Fruit fly (Drosophila melanogaster) whole organism, wandering third instar larva: Measurements from ENCODE around the gene prd1.

ENCODE experiments used
- Dfd ChIP-seq: fragments of >200 bp; optimal IDR thresholded peaks from 2 replicates; lab custom pipeline; 2017; ENCODE audit warnings: missing biosample characterization, missing genetic modification characterization
- Hr83 ChIP-seq: fragments of 200-300 bp; sonication (Bioruptor generic); optimal IDR thresholded peaks from 2 replicates; lab custom pipeline; 2016; ENCODE audit warnings: missing biosample characterization, mild to moderate bottlenecking, missing genetic modification characterization, moderate library complexity; ENCODE audit not compliant: poor library complexity, severe bottlenecking
- Myc ChIP-seq: fragments of >200 bp; optimal IDR thresholded peaks from 2 replicates; lab custom pipeline; 2017
- N ChIP-seq: fragments of >200 bp; optimal IDR thresholded peaks from 2 replicates; lab custom pipeline; 2018; ENCODE audit warnings: missing biosample characterization, missing external identifiers, missing genetic modification characterization
- Rel ChIP-seq, 2 experiments: fragments of 200-800 bp; sonication (Bioruptor generic) in 1 of 2; optimal IDR thresholded peaks; 2 replicates in 1 of 2; 3 replicates in 1 of 2; lab custom pipeline; 2016 to 2019; ENCODE audit warnings: mild to moderate bottlenecking in 2 of 2, missing biosample characterization in 2 of 2, missing genetic modification characterization in 2 of 2, moderate library complexity in 1 of 2
- ey ChIP-seq: fragments of 200-800 bp; sonication (Bioruptor generic); optimal IDR thresholded peaks from 2 replicates; lab custom pipeline; 2016; ENCODE audit warnings: missing biosample characterization, missing genetic modification characterization
- foxo ChIP-seq, 2 experiments: fragments of 200-800 bp; sonication (Bioruptor generic); optimal IDR thresholded peaks; 2 replicates in 1 of 2; 3 replicates in 1 of 2; lab custom pipeline; 2016 to 2017; ENCODE audit warnings: missing biosample characterization in 2 of 2, missing genetic modification characterization in 2 of 2
- jim ChIP-seq: fragments of 175-275, 200-325 bp; sonication (Bioruptor generic); optimal IDR thresholded peaks from 2 replicates; lab custom pipeline; 2016; ENCODE audit warnings: missing biosample characterization, mild to moderate bottlenecking, missing genetic modification characterization
- psq ChIP-seq: fragments of 200-800 bp; sonication (Bioruptor generic); optimal IDR thresholded peaks from 3 replicates; lab custom pipeline; 2017; ENCODE audit warnings: missing biosample characterization, mild to moderate bottlenecking, missing genetic modification characterization, moderate library complexity
- rgr ChIP-seq: fragments of 200-800 bp; sonication (Bioruptor generic); optimal IDR thresholded peaks from 3 replicates; lab custom pipeline; 2016; ENCODE audit warnings: missing biosample characterization, mild to moderate bottlenecking, missing genetic modification characterization
- sage ChIP-seq: fragments of 200-800 bp; sonication (Bioruptor generic); optimal IDR thresholded peaks from 2 replicates; lab custom pipeline; 2016; ENCODE audit warnings: missing biosample characterization, mild to moderate bottlenecking, missing genetic modification characterization
- woc ChIP-seq: sonication (Bioruptor generic); optimal IDR thresholded peaks from 2 replicates; lab custom pipeline; 2016; ENCODE audit warnings: missing biosample characterization, mild to moderate bottlenecking, missing genetic modification characterization

The prd1 gene

dm6 chr3R:11749297-11750293, 37.2 kb downstream of the prd1 start, which contains the start of gene CG6923:
CG6923 (minus strand) TSS chr3R:11750029.
- no peak for TF ChIP-seq woc (GFP tag; lab: Kevin White, UChicago)
- TF ChIP-seq Hr83 (GFP tag; lab: Kevin White, UChicago): peak; percentile 2
- TF ChIP-seq Myc: peak; percentile 24
- peak in 1 of 2 experiments; percentile 3 for TF ChIP-seq foxo (GFP tag; optimal IDR thresholded peaks at IDR 0.05; lab: Kevin White, UChicago)
- no peak for TF ChIP-seq sage (GFP tag; lab: Kevin White, UChicago)
- TF ChIP-seq N: no peak
- no peak for TF ChIP-seq rgr (GFP tag; lab: Kevin White, UChicago)
- TF ChIP-seq Dfd: no peak
- TF ChIP-seq Rel (GFP tag; optimal IDR thresholded peaks at IDR 0.05; lab: Kevin White, UChicago): no peak
- TF ChIP-seq Rel (tag; optimal IDR thresholded peaks at IDR 0.05; lab: Kevin White, UChicago): peak; percentile 73
- TF ChIP-seq, all 38 proteins: peak for 4

- TF ChIP-seq jim (GFP tag; lab: Kevin White, UChicago) (no peak), Rel (GFP tag; optimal IDR thresholded peaks at IDR 0.05; lab: Kevin White, UChicago) (no peak), Rel (tag; optimal IDR thresholded peaks at IDR 0.05; lab: Kevin White, UChicago) (peak; percentile 1), Myc (peak; percentile 73)
Measured at dm6 chr3R:11741730-11742203, 45.0 kb downstream of the prd1 start, which contains the start of the genes Blm and CG14722. Blm (minus strand) TSS chr3R:11741783. CG14722 (plus strand) TSS chr3R:11741890.

- TF ChIP-seq psq (no peak), ey (GFP tag; lab: Kevin White, UChicago) (peak; percentile 6)
- TF ChIP-seq, all 38 proteins: peak for 1
Measured at dm6 chr3R:11735337-11735736, 51.5 kb downstream of the prd1 start, which contains the start of gene CG14721. CG14721 (plus strand) TSS chr3R:11735447.
